Worm (Caenorhabditis elegans) whole organism, young adult: Measurements from ENCODE around the gene T14B4.1.

Source experiments
- B0019.2 ChIP-seq: fragments of 200-800 bp; sonication (Bioruptor generic); conservative IDR thresholded peaks from 2 replicates; pipeline ENCODE4 v1.3.6; 2022; ENCODE audit warnings: missing genetic modification reagents, missing genetic modification characterization, missing compliant biosample characterization
- B0336.3 ChIP-seq: fragments of 200-800 bp; sonication (Bioruptor generic); IDR thresholded peaks from 2 replicates; pipeline ENCODE4 v1.3.6; 2022; ENCODE audit warnings: missing genetic modification characterization, missing compliant biosample characterization
- F52B5.7 ChIP-seq: sonication (generic microtip); optimal IDR thresholded peaks from 2 replicates; lab custom pipeline; 2016; ENCODE audit warnings: mild to moderate bottlenecking, missing genetic modification characterization, missing compliant biosample characterization
- F57A8.1 ChIP-seq: fragments of 200-800 bp; sonication (Bioruptor generic); optimal IDR thresholded peaks from 2 replicates; lab custom pipeline; 2018; ENCODE audit warnings: mild to moderate bottlenecking, missing genetic modification characterization, moderate library complexity, missing compliant biosample characterization
- Y53F4B.3 ChIP-seq: fragments of 200-800 bp; sonication (Bioruptor generic); IDR thresholded peaks from 2 replicates; pipeline ENCODE4 v1.3.6; 2022; ENCODE audit warnings: missing genetic modification reagents, missing genetic modification characterization, missing compliant biosample characterization
- Y53G8AR.9 ChIP-seq: fragments of 200-800 bp; sonication (Bioruptor generic); conservative IDR thresholded peaks from 2 replicates; pipeline ENCODE4 v1.3.6; 2022; ENCODE audit warnings: missing genetic modification reagents, missing genetic modification characterization, missing compliant biosample characterization
- Y95B8A.8 ChIP-seq: fragments of 200-800 bp; sonication (Bioruptor generic); IDR thresholded peaks from 2 replicates; pipeline ENCODE4 v1.3.6; 2022; ENCODE audit warnings: missing genetic modification reagents, missing genetic modification characterization, missing compliant biosample characterization
- athp-1 ChIP-seq: sonication (generic microtip); optimal IDR thresholded peaks from 2 replicates; lab custom pipeline; 2017; ENCODE audit warnings: mild to moderate bottlenecking, missing genetic modification characterization, missing compliant biosample characterization
- bed-2 ChIP-seq: fragments of 200-800 bp; sonication (Bioruptor generic); IDR thresholded peaks from 2 replicates; pipeline ENCODE4 v1.3.6; 2022; ENCODE audit warnings: missing genetic modification reagents, missing genetic modification characterization, missing compliant biosample characterization
- cebp-2 ChIP-seq: fragments of 200-800 bp; sonication (Bioruptor generic); IDR thresholded peaks from 2 replicates; pipeline ENCODE4 v1.3.6; 2022; ENCODE audit warnings: missing genetic modification characterization, missing compliant biosample characterization
- ceh-58 ChIP-seq: fragments of 200-800 bp; sonication (Bioruptor generic); IDR thresholded peaks from 2 replicates; pipeline ENCODE4 v1.3.6; 2022; ENCODE audit warnings: missing genetic modification characterization, missing compliant biosample characterization
- ceh-79 ChIP-seq: sonication (generic microtip); optimal IDR thresholded peaks from 2 replicates; lab custom pipeline; 2017; ENCODE audit warnings: mild to moderate bottlenecking, missing genetic modification characterization, missing compliant biosample characterization
- chd-7 ChIP-seq: sonication (generic microtip); optimal IDR thresholded peaks from 2 replicates; lab custom pipeline; 2016; ENCODE audit warnings: mild to moderate bottlenecking, missing genetic modification characterization, moderate library complexity, missing compliant biosample characterization
- dox-1 ChIP-seq: fragments of 200-800 bp; sonication (Bioruptor generic); IDR thresholded peaks from 2 replicates; pipeline ENCODE4 v1.3.6; 2022; ENCODE audit warnings: missing genetic modification reagents, missing genetic modification characterization, missing compliant biosample characterization
- efl-1 ChIP-seq: fragments of 150-350 bp; optimal IDR thresholded peaks from 2 replicates; lab custom pipeline; 2014; ENCODE audit warnings: missing biosample characterization, missing genetic modification reagents, missing genetic modification characterization
- gei-17 ChIP-seq: fragments of 200-800 bp; sonication (Bioruptor generic); optimal IDR thresholded peaks from 2 replicates; lab custom pipeline; 2018; ENCODE audit warnings: mild to moderate bottlenecking, missing genetic modification characterization, missing compliant biosample characterization
- hmg-1.2 ChIP-seq: fragments of 200-800 bp; sonication (Bioruptor generic); IDR thresholded peaks from 2 replicates; pipeline ENCODE4 v1.3.6; 2022; ENCODE audit warnings: missing genetic modification reagents, missing genetic modification characterization, missing compliant biosample characterization
- hmg-20 ChIP-seq: fragments of 200-800 bp; sonication (Bioruptor generic); IDR thresholded peaks from 2 replicates; pipeline ENCODE4 v1.3.6; 2022; ENCODE audit warnings: missing genetic modification reagents, missing genetic modification characterization, missing compliant biosample characterization
- hsf-1 ChIP-seq: fragments of 200-800 bp; sonication (Bioruptor generic); IDR thresholded peaks from 2 replicates; pipeline ENCODE4 v1.3.6; 2022; ENCODE audit warnings: missing genetic modification reagents, missing genetic modification characterization, missing compliant biosample characterization
- lag-1 ChIP-seq: fragments of 200-800 bp; sonication (Bioruptor generic); IDR thresholded peaks from 2 replicates; pipeline ENCODE4 v1.3.6; 2022; ENCODE audit warnings: missing genetic modification reagents, missing genetic modification characterization, missing compliant biosample characterization
- let-526 ChIP-seq: fragments of 200-800 bp; sonication (Bioruptor generic); IDR thresholded peaks from 2 replicates; pipeline ENCODE4 v1.3.6; 2022; ENCODE audit warnings: missing genetic modification reagents, missing genetic modification characterization, missing compliant biosample characterization
- let-607 ChIP-seq, 2 experiments: fragments of 200-800 bp in 1 of 2; sonication (Bioruptor generic) in 1 of 2; sonication (generic microtip) in 1 of 2; optimal IDR thresholded peaks; 2 replicates each; lab custom pipeline; 2016 to 2018; ENCODE audit warnings: mild to moderate bottlenecking in 2 of 2, missing compliant biosample characterization in 2 of 2, missing genetic modification characterization in 2 of 2, moderate library complexity in 2 of 2, missing genotype in 1 of 2
- lin-35 ChIP-seq, 3 experiments: fragments of 150-350 bp in 2 of 3; sonication (generic microtip) in 1 of 3; optimal IDR thresholded peaks; 2 replicates each; lab custom pipeline; 2014 to 2018; ENCODE audit warnings: missing biosample characterization in 3 of 3, missing genetic modification characterization in 3 of 3, missing genetic modification reagents in 3 of 3
- lir-1 ChIP-seq: fragments of 200-800 bp; sonication (Bioruptor generic); conservative IDR thresholded peaks from 2 replicates; pipeline ENCODE4 v1.3.6; 2022; ENCODE audit warnings: missing genetic modification reagents, missing genetic modification characterization, missing compliant biosample characterization
- madf-10 ChIP-seq: sonication (generic microtip); optimal IDR thresholded peaks from 2 replicates; lab custom pipeline; 2016; ENCODE audit warnings: mild to moderate bottlenecking, missing genetic modification characterization, missing compliant biosample characterization
- madf-8 ChIP-seq: fragments of 200-800 bp; sonication (Bioruptor generic); conservative IDR thresholded peaks from 2 replicates; pipeline ENCODE4 v1.3.6; 2022; ENCODE audit warnings: missing genetic modification reagents, missing genetic modification characterization, missing compliant biosample characterization
- mcd-1 ChIP-seq: fragments of 200-800 bp; sonication (Bioruptor generic); IDR thresholded peaks from 2 replicates; pipeline ENCODE4 v1.3.6; 2022; ENCODE audit warnings: missing genetic modification reagents, missing genetic modification characterization, missing compliant biosample characterization
- mes-4 ChIP-seq: sonication (generic microtip); optimal IDR thresholded peaks from 2 replicates; lab custom pipeline; 2016; ENCODE audit warnings: missing genotype, missing genetic modification characterization, missing compliant biosample characterization
- nfya-1 ChIP-seq: sonication (generic microtip); optimal IDR thresholded peaks from 2 replicates; lab custom pipeline; 2017; ENCODE audit warnings: antibody characterized with exemption, missing compliant biosample characterization, missing genetic modification characterization, borderline replicate concordance; ENCODE audit not compliant: insufficient read depth
- nfyb-1 ChIP-seq: fragments of 200-800 bp; sonication (Bioruptor generic); IDR thresholded peaks from 2 replicates; pipeline ENCODE4 v1.3.6; 2022; ENCODE audit warnings: missing genetic modification reagents, missing genetic modification characterization, missing compliant biosample characterization
- sea-2 ChIP-seq: fragments of 200-800 bp; sonication (Bioruptor generic); IDR thresholded peaks from 2 replicates; pipeline ENCODE4 v1.3.6; 2022; ENCODE audit warnings: missing genetic modification characterization, missing compliant biosample characterization
- snpc-1.1 ChIP-seq: sonication (generic microtip); optimal IDR thresholded peaks from 2 replicates; lab custom pipeline; 2017; ENCODE audit warnings: missing genetic modification characterization, mild to moderate bottlenecking, missing compliant biosample characterization, antibody characterized with exemption, moderate library complexity, missing genotype, missing genetic modification reagents; ENCODE audit not compliant: insufficient read depth
- snpc-4 ChIP-seq, 5 experiments: fragments of 150-350 bp in 1 of 5; sonication (generic microtip) in 4 of 5; optimal IDR thresholded peaks; 2 replicates each; lab custom pipeline; 2014 to 2018; ENCODE audit warnings: missing genetic modification characterization in 5 of 5, missing biosample characterization in 3 of 5, antibody characterized with exemption in 2 of 5, mild to moderate bottlenecking in 2 of 5, missing compliant biosample characterization in 2 of 5, missing genotype in 2 of 5, moderate library complexity in 2 of 5, missing genetic modification reagents in 1 of 5
- sptf-2 ChIP-seq: fragments of 200-800 bp; sonication (Bioruptor generic); optimal IDR thresholded peaks from 2 replicates; lab custom pipeline; 2018; ENCODE audit warnings: mild to moderate bottlenecking, missing genetic modification characterization, missing compliant biosample characterization
- tbx-9 ChIP-seq: sonication (generic microtip); optimal IDR thresholded peaks from 2 replicates; lab custom pipeline; 2016; ENCODE audit warnings: borderline replicate concordance, missing genetic modification characterization, inconsistent platforms, missing compliant biosample characterization
- tlf-1 ChIP-seq: fragments of 200-800 bp; sonication (Bioruptor generic); optimal IDR thresholded peaks from 2 replicates; lab custom pipeline; 2018; ENCODE audit warnings: mild to moderate bottlenecking, missing genetic modification characterization, missing compliant biosample characterization
- zfh-2 ChIP-seq: fragments of 200-800 bp; sonication (Bioruptor generic); conservative IDR thresholded peaks from 2 replicates; pipeline ENCODE4 v1.3.6; 2022; ENCODE audit warnings: missing genetic modification reagents, missing genetic modification characterization, missing compliant biosample characterization
- zim-3 ChIP-seq: sonication (generic microtip); optimal IDR thresholded peaks from 2 replicates; lab custom pipeline; 2017; ENCODE audit warnings: mild to moderate bottlenecking, missing genetic modification characterization, moderate library complexity, missing compliant biosample characterization
- ztf-28 ChIP-seq: fragments of 200-800 bp; sonication (Bioruptor generic); IDR thresholded peaks from 2 replicates; pipeline ENCODE4 v1.3.6; 2022; ENCODE audit warnings: missing genetic modification reagents, missing genetic modification characterization, missing compliant biosample characterization

T14B4.1 gene

DNA sequence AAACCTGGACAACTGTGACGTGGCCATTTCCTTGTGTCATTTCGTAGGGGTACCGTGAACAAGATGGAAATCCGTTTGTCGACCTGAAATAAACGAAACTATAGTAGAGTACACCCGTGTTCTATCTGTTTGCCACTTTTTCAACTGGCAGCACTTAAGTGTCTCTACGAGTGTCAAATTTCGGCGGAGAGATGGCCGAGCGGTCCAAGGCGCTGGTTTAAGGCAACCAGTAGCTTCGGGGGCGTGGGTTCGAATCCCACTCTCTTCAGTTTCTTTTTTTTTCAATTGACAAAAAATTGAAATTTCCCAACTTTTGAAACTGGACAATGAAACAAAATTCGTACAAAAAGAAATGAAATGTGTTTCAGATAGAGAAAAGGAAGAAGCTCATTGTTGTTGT is 15.1 kb upstream of the T14B4.1 start (continued):
- TF ChIP-seq hmg-20 (GFP tag; lab: Robert Waterston, UW) (no peak), Y95B8A.8 (no peak), nfya-1 (tag; lab: Kevin White, UChicago) (no peak), ceh-58 (GFP tag; lab: Robert Waterston, UW) (no peak), Y53G8AR.9 (GFP tag; lab: Robert Waterston, UW) (no peak), efl-1 (GFP tag; lab: Kevin White, UChicago) (no peak), mcd-1 (peak; percentile 51; the same call in 1 of the 2 replicates), nfyb-1 (GFP tag; lab: Robert Waterston, UW) (no peak)
- TF ChIP-seq, all 124 proteins: peak for 30

DNA sequence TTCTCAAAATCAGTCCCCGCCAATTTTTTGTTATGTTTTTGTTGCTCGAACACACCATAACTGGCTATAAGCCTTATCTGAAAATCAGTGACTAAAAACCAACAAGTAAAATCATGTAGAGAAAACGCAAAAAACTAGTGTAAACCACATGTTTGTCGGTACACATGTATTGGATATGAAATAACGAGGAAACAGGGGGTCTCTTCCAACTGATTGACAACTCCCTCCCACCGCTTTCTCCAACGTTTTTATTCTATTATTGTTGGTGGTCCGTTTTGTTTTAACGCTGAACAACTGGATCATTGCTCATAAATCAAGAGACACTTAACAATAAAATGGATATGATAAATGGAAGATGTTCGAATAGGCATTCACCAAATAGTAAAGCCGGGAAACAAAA is 9.9 kb upstream of the T14B4.1 start:
- no peak for TF ChIP-seq B0019.2 (GFP tag; lab: Robert Waterston, UW)
- no peak for TF ChIP-seq sea-2 (GFP tag; lab: Robert Waterston, UW)
- no peak for TF ChIP-seq madf-8 (GFP tag; lab: Robert Waterston, UW)
- no peak for TF ChIP-seq sptf-2 (GFP tag; lab: Kevin White, UChicago)
- no peak for TF ChIP-seq tbx-9 (tag; lab: Kevin White, UChicago)
- TF ChIP-seq Y53F4B.3, result no peak
- no peak for TF ChIP-seq lag-1 (GFP tag; lab: Robert Waterston, UW)
- no peak for TF ChIP-seq ztf-28 (GFP tag; lab: Robert Waterston, UW)
- no peak for TF ChIP-seq let-526 (GFP tag; lab: Robert Waterston, UW)
- no peak for TF ChIP-seq mes-4 (tag; lab: Kevin White, UChicago)
- no peak for TF ChIP-seq ceh-79 (tag; lab: Kevin White, UChicago)
- no peak for TF ChIP-seq madf-10 (tag; lab: Kevin White, UChicago)
- no peak for TF ChIP-seq snpc-1.1
- no peak for TF ChIP-seq F57A8.1

DNA sequence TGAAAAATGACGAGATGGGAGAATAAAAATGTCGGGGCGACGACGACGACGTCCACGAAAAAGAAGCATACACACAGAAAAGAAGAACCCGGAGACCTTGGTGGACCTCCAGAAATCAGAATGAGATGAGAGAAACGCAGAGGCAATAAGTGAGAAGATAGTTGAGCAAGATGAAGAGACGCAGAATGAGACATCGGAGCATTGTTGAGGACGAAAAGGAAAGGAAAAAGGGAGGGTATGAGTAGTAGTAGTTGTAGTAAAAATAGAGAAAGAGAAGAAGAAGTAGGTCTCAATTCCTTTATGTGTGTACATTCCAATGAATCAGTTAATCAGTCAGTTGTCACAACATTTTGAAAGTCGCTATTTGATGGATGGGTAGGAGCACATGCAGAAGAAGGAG is 7.4 kb upstream of the T14B4.1 start, which contains the start of gene T14B4.8:
Gene T14B4.8 (minus strand): TSS at position 60 of the 400 bp plus-strand sequence.
- TF ChIP-seq athp-1 (tag; lab: Kevin White, UChicago), result no peak
- peak; percentile 63; the same call in 1 of the 2 replicates for TF ChIP-seq hmg-1.2 (GFP tag; lab: Robert Waterston, UW)
- TF ChIP-seq madf-10 (tag; lab: Kevin White, UChicago), result no peak
- TF ChIP-seq, all 124 proteins: peak for 1

DNA sequence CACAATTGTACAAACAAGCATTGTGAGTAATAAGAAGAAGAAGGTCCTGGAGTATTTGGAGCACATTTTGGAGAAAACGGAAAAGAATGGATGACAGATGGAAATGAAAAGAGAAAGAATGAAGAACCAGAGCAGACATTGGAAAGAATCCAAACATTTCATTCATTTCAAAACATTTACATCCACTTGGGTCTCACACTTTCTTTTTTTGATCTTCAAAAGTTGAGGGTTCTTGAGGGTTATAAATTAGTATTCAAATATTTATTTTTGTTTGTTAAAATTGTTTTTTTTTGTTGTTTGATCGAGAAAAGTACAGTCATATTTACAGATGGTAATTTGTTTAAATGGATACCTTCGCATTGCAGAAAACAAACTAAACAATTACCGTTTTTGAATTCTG is 3.0 kb upstream of the T14B4.1 start, which contains the start of gene T14B4.9:
Gene T14B4.9 (minus strand): TSS at position 101 of the 400 bp plus-strand sequence.
- TF ChIP-seq let-607 (tag; optimal IDR thresholded peaks at IDR 0.05; lab: Kevin White, UChicago) (no peak), lin-35 (GFP tag; optimal IDR thresholded peaks at IDR 0.05; lab: Kevin White, UChicago) (no peak), hmg-20 (GFP tag; lab: Robert Waterston, UW) (no peak), dox-1 (GFP tag; lab: Robert Waterston, UW) (no peak), zfh-2 (GFP tag; lab: Robert Waterston, UW) (no peak), hsf-1 (GFP tag; lab: Robert Waterston, UW) (no peak), gei-17 (no peak), bed-2 (GFP tag; lab: Robert Waterston, UW) (no peak), B0336.3 (no peak), tlf-1 (GFP tag; lab: Kevin White, UChicago) (no peak), Y95B8A.8 (no peak), F52B5.7 (tag; lab: Kevin White, UChicago) (no peak), cebp-2 (GFP tag; lab: Robert Waterston, UW) (no peak), snpc-1.1 (no peak), snpc-4 (GFP tag; optimal IDR thresholded peaks at IDR 0.05; lab: Kevin White, UChicago) (no peak), snpc-4 (tag; optimal IDR thresholded peaks at IDR 0.05; lab: Kevin White, UChicago) (no peak), zim-3 (tag; lab: Kevin White, UChicago) (no peak), lir-1 (no peak), chd-7 (tag; lab: Kevin White, UChicago) (no peak)
- TF ChIP-seq, all 124 proteins: peak for 0
